Worm (Caenorhabditis elegans) whole organism, L1 larva: Measurements from ENCODE around the gene hmg-1.2.

Experiments
- alr-1 ChIP-seq: fragments of 200-800 bp; sonication (Bioruptor generic); optimal IDR thresholded peaks from 2 replicates; lab custom pipeline; 2018; ENCODE audit warnings: borderline replicate concordance, mild to moderate bottlenecking, missing genetic modification characterization, missing compliant biosample characterization
- blmp-1 ChIP-seq: fragments of 150-350 bp; optimal IDR thresholded peaks from 2 replicates; lab custom pipeline; 2014; ENCODE audit warnings: missing biosample characterization, missing genetic modification characterization
- ceh-8 ChIP-seq: fragments of 200-800 bp; sonication (Bioruptor generic); optimal IDR thresholded peaks from 2 replicates; lab custom pipeline; 2018; ENCODE audit warnings: mild to moderate bottlenecking, missing genetic modification characterization, moderate library complexity, missing compliant biosample characterization
- ets-5 ChIP-seq: fragments of 200-800 bp; sonication (Bioruptor generic); IDR thresholded peaks from 2 replicates; pipeline ENCODE4 v1.3.6; 2022; ENCODE audit warnings: missing genetic modification characterization, missing compliant biosample characterization
- lin-13 ChIP-seq: fragments of 150-350 bp; optimal IDR thresholded peaks from 2 replicates; lab custom pipeline; 2014; ENCODE audit warnings: missing biosample characterization, missing genetic modification reagents, missing genetic modification characterization
- mdl-1 ChIP-seq, 2 experiments: fragments of 150-350 bp; optimal IDR thresholded peaks; 2 replicates each; lab custom pipeline; 2014 to 2017; ENCODE audit warnings: missing biosample characterization in 2 of 2, missing genetic modification characterization in 2 of 2, inconsistent platforms in 1 of 2
- nhr-28 ChIP-seq: fragments of 150-350 bp; optimal IDR thresholded peaks from 2 replicates; lab custom pipeline; 2014; ENCODE audit warnings: missing biosample characterization, missing genetic modification characterization
- nhr-77 ChIP-seq: fragments of 150-350 bp; optimal IDR thresholded peaks from 2 replicates; lab custom pipeline; 2014; ENCODE audit warnings: missing biosample characterization, missing genetic modification characterization
- pqm-1 ChIP-seq: sonication (generic microtip); optimal IDR thresholded peaks from 3 replicates; lab custom pipeline; 2017; ENCODE audit warnings: missing biosample characterization, missing genetic modification characterization
- sox-4 ChIP-seq: sonication (generic microtip); optimal IDR thresholded peaks from 2 replicates; lab custom pipeline; 2016; ENCODE audit warnings: missing genetic modification characterization, missing compliant biosample characterization
- sup-37 ChIP-seq: fragments of 200-800 bp; sonication (Bioruptor generic); optimal IDR thresholded peaks from 2 replicates; lab custom pipeline; 2018; ENCODE audit warnings: mild to moderate bottlenecking, missing genetic modification characterization, missing compliant biosample characterization

ce11 chrIII:6240528-6240927, 39.7 kb upstream of the hmg-1.2 start, which contains the start of gene T12A2.3:
- TF ChIP-seq ceh-8 = no peak
- TF ChIP-seq blmp-1 = no peak
- TF ChIP-seq sox-4 (tag; lab: Kevin White, UChicago) = no peak
- TF ChIP-seq sup-37 (GFP tag; lab: Kevin White, UChicago) = no peak
- TF ChIP-seq ets-5 (GFP tag; lab: Robert Waterston, UW) = no peak
- TF ChIP-seq mdl-1 (tag; optimal IDR thresholded peaks at IDR 0.05; lab: Kevin White, UChicago) = no peak
- no peak for TF ChIP-seq alr-1 (tag; lab: Kevin White, UChicago)
- no peak for TF ChIP-seq nhr-77 (tag; lab: Kevin White, UChicago)
- TF ChIP-seq pqm-1 (tag; lab: Kevin White, UChicago) = no peak
- TF ChIP-seq nhr-28 (tag; lab: Kevin White, UChicago) = no peak
- no peak for TF ChIP-seq lin-13
